Worm (Caenorhabditis elegans) whole organism, L1 larva: ENCODE measurements around the gene oac-3.

Experiments used
- C34B4.2 ChIP-seq: sonication (generic microtip); optimal IDR thresholded peaks from 2 replicates; lab custom pipeline; 2017; ENCODE audit warnings: mild to moderate bottlenecking, missing genetic modification characterization, missing compliant biosample characterization
- aly-2 ChIP-seq: fragments of 150-350 bp; optimal IDR thresholded peaks from 2 replicates; lab custom pipeline; 2014; ENCODE audit warnings: missing biosample characterization, missing genetic modification characterization
- blmp-1 ChIP-seq: fragments of 150-350 bp; optimal IDR thresholded peaks from 2 replicates; lab custom pipeline; 2014; ENCODE audit warnings: missing biosample characterization, missing genetic modification characterization
- ceh-88 ChIP-seq: fragments of 200-800 bp; sonication (Bioruptor generic); IDR thresholded peaks from 2 replicates; pipeline ENCODE4 v1.3.6; 2022; ENCODE audit warnings: missing genetic modification characterization, missing compliant biosample characterization
- dpl-1 ChIP-seq, 3 experiments: fragments of 150-350 bp in 2 of 3; sonication (generic microtip) in 1 of 3; optimal IDR thresholded peaks; 2 replicates each; lab custom pipeline; 2014 to 2017; ENCODE audit warnings: missing biosample characterization in 3 of 3, missing genetic modification characterization in 3 of 3, missing genetic modification reagents in 3 of 3
- elt-2 ChIP-seq: sonication (generic microtip); optimal IDR thresholded peaks from 2 replicates; lab custom pipeline; 2016; ENCODE audit warnings: missing genetic modification characterization, mild to moderate bottlenecking, inconsistent platforms, missing compliant biosample characterization, missing genetic modification reagents
- elt-3 ChIP-seq, 6 experiments: fragments of 150-350 bp in 1 of 6; sonication (generic microtip); optimal IDR thresholded peaks; 2 replicates each; lab custom pipeline; 2017 to 2018; ENCODE audit warnings: missing biosample characterization in 6 of 6, missing genetic modification characterization in 6 of 6, inconsistent platforms in 1 of 6
- ets-5 ChIP-seq: fragments of 200-800 bp; sonication (Bioruptor generic); IDR thresholded peaks from 2 replicates; pipeline ENCODE4 v1.3.6; 2022; ENCODE audit warnings: missing genetic modification characterization, missing compliant biosample characterization
- fkh-8 ChIP-seq: sonication (generic microtip); optimal IDR thresholded peaks from 2 replicates; lab custom pipeline; 2016; ENCODE audit warnings: mild to moderate bottlenecking, missing genetic modification characterization, missing compliant biosample characterization
- fos-1 ChIP-seq: fragments of 150-350 bp; optimal IDR thresholded peaks from 2 replicates; lab custom pipeline; 2014; ENCODE audit warnings: missing biosample characterization, missing genetic modification characterization
- grh-1 ChIP-seq: fragments of 200-800 bp; sonication (Bioruptor generic); IDR thresholded peaks from 2 replicates; pipeline ENCODE4 v1.3.6; 2022; ENCODE audit warnings: missing genetic modification reagents, missing genetic modification characterization, missing compliant biosample characterization
- jun-1 ChIP-seq: fragments of 150-350 bp; optimal IDR thresholded peaks from 2 replicates; lab custom pipeline; 2014; ENCODE audit warnings: missing biosample characterization, missing genetic modification reagents, missing genetic modification characterization
- lin-13 ChIP-seq: fragments of 150-350 bp; optimal IDR thresholded peaks from 2 replicates; lab custom pipeline; 2014; ENCODE audit warnings: missing biosample characterization, missing genetic modification reagents, missing genetic modification characterization
- lin-14 ChIP-seq: fragments of 200-800 bp; sonication (Bioruptor generic); optimal IDR thresholded peaks from 2 replicates; lab custom pipeline; 2018; ENCODE audit warnings: mild to moderate bottlenecking, missing genetic modification characterization, moderate library complexity, missing compliant biosample characterization
- lin-15B ChIP-seq: fragments of 150-350 bp; sonication (generic microtip); optimal IDR thresholded peaks from 3 replicates; lab custom pipeline; 2014; ENCODE audit warnings: missing biosample characterization, missing genetic modification characterization
- lin-35 ChIP-seq, 2 experiments: fragments of 150-350 bp; optimal IDR thresholded peaks; 2 replicates each; lab custom pipeline; 2014; ENCODE audit warnings: missing biosample characterization in 2 of 2, missing genetic modification characterization in 2 of 2, missing genetic modification reagents in 2 of 2
- lsy-2 ChIP-seq, 2 experiments: fragments of 150-350 bp; optimal IDR thresholded peaks; 2 replicates each; lab custom pipeline; 2014; ENCODE audit warnings: missing biosample characterization in 2 of 2, missing genetic modification characterization in 2 of 2
- mab-9 ChIP-seq: fragments of 200-800 bp; sonication (Bioruptor generic); IDR thresholded peaks from 2 replicates; pipeline ENCODE4 v1.3.6; 2022; ENCODE audit warnings: missing genetic modification reagents, missing genetic modification characterization, missing compliant biosample characterization
- mdl-1 ChIP-seq, 2 experiments: fragments of 150-350 bp; optimal IDR thresholded peaks; 2 replicates each; lab custom pipeline; 2014 to 2017; ENCODE audit warnings: missing biosample characterization in 2 of 2, missing genetic modification characterization in 2 of 2, inconsistent platforms in 1 of 2
- nhr-11 ChIP-seq: fragments of 150-350 bp; optimal IDR thresholded peaks from 2 replicates; lab custom pipeline; 2014; ENCODE audit warnings: missing biosample characterization, missing genetic modification characterization
- nhr-12 ChIP-seq: sonication (generic microtip); optimal IDR thresholded peaks from 2 replicates; lab custom pipeline; 2017; ENCODE audit warnings: missing biosample characterization, missing genetic modification characterization
- nhr-19 ChIP-seq: fragments of 200-800 bp; sonication (Bioruptor generic); conservative IDR thresholded peaks from 2 replicates; pipeline ENCODE4 v1.3.6; 2022; ENCODE audit warnings: missing genetic modification characterization, missing compliant biosample characterization
- nhr-20 ChIP-seq: sonication (generic microtip); optimal IDR thresholded peaks from 2 replicates; lab custom pipeline; 2016; ENCODE audit warnings: mild to moderate bottlenecking, missing genetic modification characterization, missing compliant biosample characterization
- nhr-237 ChIP-seq: fragments of 150-350 bp; optimal IDR thresholded peaks from 2 replicates; lab custom pipeline; 2014; ENCODE audit warnings: missing biosample characterization, missing genetic modification characterization
- nhr-71 ChIP-seq: sonication (generic microtip); optimal IDR thresholded peaks from 2 replicates; lab custom pipeline; 2016; ENCODE audit warnings: mild to moderate bottlenecking, missing genetic modification characterization, moderate library complexity, missing compliant biosample characterization
- nhr-85 ChIP-seq: sonication (generic microtip); peaks from one replicate; lab custom pipeline; 2016; ENCODE audit warnings: missing genetic modification characterization, inconsistent platforms, missing compliant biosample characterization
- nhr-90 ChIP-seq: sonication (generic microtip); optimal IDR thresholded peaks from 2 replicates; lab custom pipeline; 2016; ENCODE audit warnings: mild to moderate bottlenecking, missing genetic modification characterization, missing compliant biosample characterization; ENCODE audit not compliant: poor library complexity
- pag-3 ChIP-seq: sonication (generic microtip); optimal IDR thresholded peaks from 2 replicates; lab custom pipeline; 2017; ENCODE audit warnings: missing genetic modification characterization, mild to moderate bottlenecking, missing compliant biosample characterization, antibody characterized with exemption, borderline replicate concordance; ENCODE audit not compliant: insufficient read depth
- pax-3 ChIP-seq: fragments of 200-800 bp; sonication (Bioruptor generic); optimal IDR thresholded peaks from 2 replicates; lab custom pipeline; 2018; ENCODE audit warnings: mild to moderate bottlenecking, missing genetic modification characterization, moderate library complexity, missing compliant biosample characterization
- skn-1 ChIP-seq: fragments of 150-350 bp; optimal IDR thresholded peaks from 2 replicates; lab custom pipeline; 2014; ENCODE audit warnings: missing biosample characterization, missing genetic modification characterization
- snu-23 ChIP-seq: sonication (generic microtip); optimal IDR thresholded peaks from 2 replicates; lab custom pipeline; 2016; ENCODE audit warnings: missing genetic modification characterization, missing compliant biosample characterization
- sptf-1 ChIP-seq: fragments of 150-350 bp; optimal IDR thresholded peaks from 2 replicates; lab custom pipeline; 2014; ENCODE audit warnings: missing biosample characterization, missing genetic modification characterization
- sup-37 ChIP-seq: fragments of 200-800 bp; sonication (Bioruptor generic); optimal IDR thresholded peaks from 2 replicates; lab custom pipeline; 2018; ENCODE audit warnings: mild to moderate bottlenecking, missing genetic modification characterization, missing compliant biosample characterization
- swsn-7 ChIP-seq: sonication (generic microtip); optimal IDR thresholded peaks from 2 replicates; lab custom pipeline; 2016; ENCODE audit warnings: missing genetic modification characterization, missing compliant biosample characterization
- tlp-1 ChIP-seq: fragments of 150-350 bp; optimal IDR thresholded peaks from 2 replicates; lab custom pipeline; 2014; ENCODE audit warnings: missing biosample characterization, missing genetic modification characterization
- unc-62 ChIP-seq: fragments of 150-350 bp; optimal IDR thresholded peaks from 2 replicates; lab custom pipeline; 2014; ENCODE audit warnings: missing biosample characterization, missing genetic modification reagents, missing genetic modification characterization
- unc-86 ChIP-seq: sonication (generic microtip); optimal IDR thresholded peaks from 2 replicates; lab custom pipeline; 2016; ENCODE audit warnings: missing genetic modification characterization, missing compliant biosample characterization
- vab-15 ChIP-seq: sonication (generic microtip); optimal IDR thresholded peaks from 2 replicates; lab custom pipeline; 2017; ENCODE audit warnings: missing genotype, mild to moderate bottlenecking, missing genetic modification characterization, missing compliant biosample characterization

Gene oac-3

ce11 chrV:13869551-13869950 is 29.8 kb upstream of the oac-3 start:
- peak; percentile 14; the same call in 1 of the 2 replicates for TF ChIP-seq nhr-19 (GFP tag; lab: Robert Waterston, UW)
- TF ChIP-seq lin-35 (GFP tag; optimal IDR thresholded peaks at IDR 0.05; lab: Kevin White, UChicago), result no peak
- TF ChIP-seq nhr-11 (tag; lab: Kevin White, UChicago), result peak; percentile 85

ce11 chrV:13872895-13873294 is 26.4 kb upstream of the oac-3 start, which contains the start of gene cpt-5:
cpt-5 (plus strand) TSS chrV:13873195.
- TF ChIP-seq pag-3 (tag; lab: Kevin White, UChicago), result no peak

ce11 chrV:13873323-13873722 is 26.0 kb upstream of the oac-3 start:
- peak; percentile 1 for TF ChIP-seq nhr-85 (tag; lab: Kevin White, UChicago)
- no peak for TF ChIP-seq pax-3
- no peak for TF ChIP-seq mdl-1 (tag; optimal IDR thresholded peaks at IDR 0.05; lab: Kevin White, UChicago)
- TF ChIP-seq skn-1 (tag; lab: Kevin White, UChicago), result no peak

- TF ChIP-seq elt-3 (tag; optimal IDR thresholded peaks at IDR 0.05; lab: Kevin White, UChicago) (no peak), lin-13 (GFP tag; lab: Kevin White, UChicago) (no peak)
These were observed 22.8 kb upstream of the oac-3 start, which contains the start of gene T22G5.1 for ce11 chrV:13876529-13876928. T22G5.1 (plus strand) TSS chrV:13876829.

- TF ChIP-seq nhr-237 (tag; lab: Kevin White, UChicago) (no peak), nhr-71 (tag; lab: Kevin White, UChicago) (peak; percentile 26), lin-14 (GFP tag; lab: Kevin White, UChicago) (peak; percentile 46), lin-13 (GFP tag; lab: Kevin White, UChicago) (no peak), blmp-1 (tag; lab: Kevin White, UChicago) (peak; percentile 48), pag-3 (tag; lab: Kevin White, UChicago) (peak; percentile 42), mdl-1 (tag; optimal IDR thresholded peaks at IDR 0.05; lab: Kevin White, UChicago) (peak in 1 of 2 experiments; percentile 13), nhr-85 (tag; lab: Kevin White, UChicago) (peak; percentile 28), elt-3 (tag; optimal IDR thresholded peaks at IDR 0.05; lab: Kevin White, UChicago) (peak in 3 of 6 experiments; percentile 24 to 59 (median 31)), lin-15B (tag; lab: Kevin White, UChicago) (no peak), lin-35 (GFP tag; optimal IDR thresholded peaks at IDR 0.05; lab: Kevin White, UChicago) (peak in 1 of 2 experiments; percentile 20), nhr-12 (no peak), nhr-20 (peak; percentile 48), sup-37 (GFP tag; lab: Kevin White, UChicago) (no peak), elt-2 (tag; lab: Kevin White, UChicago) (peak; percentile 76), dpl-1 (GFP tag; optimal IDR thresholded peaks at IDR 0.05; lab: Kevin White, UChicago) (peak in 1 of 3 experiments; percentile 35), snu-23 (GFP tag; lab: Kevin White, UChicago) (peak; percentile 7), swsn-7 (tag; lab: Kevin White, UChicago) (no peak)
These were observed 21.1 kb upstream of the oac-3 start for ce11 chrV:13878226-13878625.

- TF ChIP-seq nhr-20 (peak; percentile 5), blmp-1 (tag; lab: Kevin White, UChicago) (no peak), elt-2 (tag; lab: Kevin White, UChicago) (peak; percentile 86), tlp-1 (tag; lab: Kevin White, UChicago) (peak; percentile 8)
These were observed 20.1 kb upstream of the oac-3 start, which contains the start of gene lbp-7 for ce11 chrV:13879241-13879640. lbp-7 (plus strand) TSS chrV:13879552.

- TF ChIP-seq lsy-2 (tag; optimal IDR thresholded peaks at IDR 0.05; lab: Kevin White, UChicago), result peak in 1 of 2 experiments; percentile 41
- no peak for TF ChIP-seq mab-9
- no peak for TF ChIP-seq jun-1 (tag; lab: Kevin White, UChicago)
- no peak for TF ChIP-seq C34B4.2
- TF ChIP-seq pax-3, result no peak
- no peak for TF ChIP-seq fkh-8 (tag; lab: Kevin White, UChicago)
- TF ChIP-seq fos-1 (tag; lab: Kevin White, UChicago), result no peak
- TF ChIP-seq unc-86 (tag; lab: Kevin White, UChicago), result no peak
- no peak for TF ChIP-seq aly-2 (tag; lab: Kevin White, UChicago)
- no peak for TF ChIP-seq grh-1 (GFP tag; lab: Robert Waterston, UW)
- TF ChIP-seq nhr-85 (tag; lab: Kevin White, UChicago), result no peak
- no peak for TF ChIP-seq vab-15
- TF ChIP-seq sptf-1, result no peak
- TF ChIP-seq sup-37 (GFP tag; lab: Kevin White, UChicago), result no peak
- TF ChIP-seq swsn-7 (tag; lab: Kevin White, UChicago), result no peak
- TF ChIP-seq nhr-90 (tag; lab: Kevin White, UChicago), result no peak
- TF ChIP-seq ets-5 (GFP tag; lab: Robert Waterston, UW), result no peak
- no peak for TF ChIP-seq unc-62 (GFP tag; lab: Kevin White, UChicago)
- no peak for TF ChIP-seq ceh-88 (GFP tag; lab: Robert Waterston, UW)
These were observed 19.1 kb upstream of the oac-3 start for ce11 chrV:13880163-13880562.
